Fruit fly (Drosophila melanogaster): ENCODE results near the gene CG31465.
A peak's percentile ranks its signal among the peaks of the same experiment; 100 is the strongest.

Gene CG31465

dm6 chr3R:21880510-21880909 is at the start of gene CG31465:
TSS of gene CG31465 (plus strand) at chr3R:21880810.
- TF ChIP-seq CG8478 (optimal IDR thresholded peaks at IDR 0.05) = no peak
- no peak for TF ChIP-seq E2f2 (GFP tag; IDR thresholded peaks at IDR 0.05)
- no peak for TF ChIP-seq CG6175 (GFP tag; IDR thresholded peaks at IDR 0.05)
- TF ChIP-seq schlank (tag; optimal IDR thresholded peaks at IDR 0.05) = no peak
- no peak for TF ChIP-seq eyg (GFP tag; optimal IDR thresholded peaks at IDR 0.05)
- no peak for TF ChIP-seq Hsf (GFP tag; optimal IDR thresholded peaks at IDR 0.05)
- TF ChIP-seq Sox100B (GFP tag; optimal IDR thresholded peaks at IDR 0.05) = no peak
- TF ChIP-seq odd (GFP tag; optimal IDR thresholded peaks at IDR 0.05) = no peak
- TF ChIP-seq Scr (GFP tag; IDR thresholded peaks at IDR 0.05; ENCODE audit: partially characterized antibody) = no peak
- TF ChIP-seq sr (GFP tag; IDR thresholded peaks at IDR 0.05) = no peak
- TF ChIP-seq CG15479 (GFP tag; optimal IDR thresholded peaks at IDR 0.05) = no peak
- TF ChIP-seq Dek (tag; optimal IDR thresholded peaks at IDR 0.05) = no peak
- no peak for TF ChIP-seq esg (GFP tag; conservative IDR thresholded peaks at IDR 0.05)
- TF ChIP-seq CG10543 (GFP tag; optimal IDR thresholded peaks at IDR 0.05) = no peak
- no peak for TF ChIP-seq ap (GFP tag; IDR thresholded peaks at IDR 0.05)
- TF ChIP-seq zfh2 (GFP tag; optimal IDR thresholded peaks at IDR 0.05) = no peak
- TF ChIP-seq slbo (GFP tag; IDR thresholded peaks at IDR 0.05) = no peak
- no peak for TF ChIP-seq fd96Cb (tag; optimal IDR thresholded peaks at IDR 0.05)
- no peak for TF ChIP-seq TFAM (GFP tag; optimal IDR thresholded peaks at IDR 0.05)
- no peak for TF ChIP-seq chif (GFP tag; optimal IDR thresholded peaks at IDR 0.05)

- TF ChIP-seq C15 (GFP tag; IDR thresholded peaks at IDR 0.05) = peak; percentile 22; the same call in 1 of the 3 replicates
- no peak for TF ChIP-seq Dek (tag; optimal IDR thresholded peaks at IDR 0.05)
- peak; percentile 12; the same call in 1 of the 2 replicates for TF ChIP-seq CG31224 (GFP tag; IDR thresholded peaks at IDR 0.05)
Observed at dm6 chr3R:21831040-21831439, 49.6 kb upstream of the CG31465 start.

dm6 chr3R:21832203-21832602 is 48.4 kb upstream of the CG31465 start, which contains the start of gene Gr93a:
TSS of gene Gr93a (plus strand) at chr3R:21832503.
- TF ChIP-seq Antp (GFP tag; optimal IDR thresholded peaks at IDR 0.05) (no peak), z (GFP tag; IDR thresholded peaks at IDR 0.05) (peak; percentile 65; the same call in 2 of the 3 replicates), HmgD (GFP tag; optimal IDR thresholded peaks at IDR 0.05) (no peak), grau (tag; optimal IDR thresholded peaks at IDR 0.05) (no peak)

- TF ChIP-seq lola (GFP tag; optimal IDR thresholded peaks at IDR 0.05) = peak in 1 of 3 experiments; percentile 77
- no peak for TF ChIP-seq slou (GFP tag; optimal IDR thresholded peaks at IDR 0.05)
- TF ChIP-seq CG12659 (GFP tag; optimal IDR thresholded peaks at IDR 0.05) = peak; percentile 15
- TF ChIP-seq Ets65A (GFP tag) = no peak
- TF ChIP-seq dmrt99B (tag; optimal IDR thresholded peaks at IDR 0.05) = peak; percentile 26
- TF ChIP-seq zfh1 (GFP tag; IDR thresholded peaks at IDR 0.05) = peak; percentile 60; the same call in 2 of the 3 replicates
- TF ChIP-seq CG12391 (tag; optimal IDR thresholded peaks at IDR 0.05) = peak; percentile 66
- TF ChIP-seq Nf-YC (tag; optimal IDR thresholded peaks at IDR 0.05) = no peak
- TF ChIP-seq CG2116 (GFP tag; optimal IDR thresholded peaks at IDR 0.05) = no peak
- peak; percentile 43 for TF ChIP-seq CG1602 (GFP tag; optimal IDR thresholded peaks at IDR 0.05)
- no peak for TF ChIP-seq btn (GFP tag; optimal IDR thresholded peaks at IDR 0.05)
- peak in 1 of 2 experiments; percentile 86 for TF ChIP-seq Hr78 (GFP tag; optimal IDR thresholded peaks at IDR 0.05)
- TF ChIP-seq CG30403 (GFP tag; optimal IDR thresholded peaks at IDR 0.05) = peak; percentile 5
- peak; percentile 14 for TF ChIP-seq grn (GFP tag; optimal IDR thresholded peaks at IDR 0.05)
- TF ChIP-seq cas (GFP tag; IDR thresholded peaks at IDR 0.05) = no peak
- peak; percentile 20 for TF ChIP-seq Hsf (GFP tag; optimal IDR thresholded peaks at IDR 0.05)
- peak; percentile 7 for TF ChIP-seq CG2678 (tag; optimal IDR thresholded peaks at IDR 0.05)
- TF ChIP-seq tll (GFP tag; optimal IDR thresholded peaks at IDR 0.05) = no peak
- peak; percentile 63 for TF ChIP-seq CG31441 (GFP tag; IDR thresholded peaks at IDR 0.05)
- TF ChIP-seq Ssrp (tag; optimal IDR thresholded peaks at IDR 0.05) = peak; percentile 55
- TF ChIP-seq CG4360 (GFP tag; IDR thresholded peaks at IDR 0.05) = peak; percentile 9; the same call in 1 of the 2 replicates
Observed at dm6 chr3R:21834234-21835070, 46.2 kb upstream of the CG31465 start.
